Worm (Caenorhabditis elegans): Measurements from ENCODE around the gene stip-1.

DNA sequence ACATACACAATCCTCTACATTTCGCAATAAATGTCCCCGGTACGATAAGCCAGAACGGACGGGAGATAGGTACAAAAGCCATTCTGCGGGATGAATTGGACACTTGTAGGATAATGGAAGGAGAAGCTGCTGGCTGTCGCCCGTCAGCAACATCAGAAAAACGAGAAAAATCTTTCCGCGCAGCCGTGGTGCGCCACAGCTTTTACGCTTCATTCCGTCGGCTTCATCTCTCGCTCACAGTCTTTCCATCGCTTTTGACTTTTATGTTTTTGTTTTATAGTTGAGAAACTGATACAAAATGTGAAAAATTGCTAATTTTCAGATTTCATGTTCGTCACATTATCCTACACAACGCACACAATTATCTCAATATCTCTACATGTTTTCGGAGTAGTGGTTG is 3.7 kb downstream of the stip-1 start, which contains the start of gene C07E3.10:
- TF ChIP-seq dao-5 (tag; optimal IDR thresholded peaks at IDR 0.05): no peak
- no peak for TF ChIP-seq him-1 (tag; optimal IDR thresholded peaks at IDR 0.05)
- TF ChIP-seq W03F9.2 (tag; optimal IDR thresholded peaks at IDR 0.05): no peak
